Worm (Caenorhabditis elegans) whole organism, young adult: ENCODE results near the gene cgp-1.

ENCODE experiments used
- B0019.2 ChIP-seq: fragments of 200-800 bp; sonication (Bioruptor generic); conservative IDR thresholded peaks from 2 replicates; pipeline ENCODE4 v1.3.6; 2022; ENCODE audit warnings: missing genetic modification reagents, missing genetic modification characterization, missing compliant biosample characterization
- B0035.1 ChIP-seq: sonication (generic microtip); optimal IDR thresholded peaks from 2 replicates; lab custom pipeline; 2016; ENCODE audit warnings: missing genetic modification characterization, mild to moderate bottlenecking, missing compliant biosample characterization, missing genotype, missing genetic modification reagents
- B0261.1 ChIP-seq: sonication (generic microtip); optimal IDR thresholded peaks from 2 replicates; lab custom pipeline; 2016; ENCODE audit warnings: mild to moderate bottlenecking, missing genetic modification characterization, moderate library complexity, missing compliant biosample characterization
- C06A6.2 ChIP-seq: fragments of 200-800 bp; sonication (Bioruptor generic); conservative IDR thresholded peaks from 2 replicates; pipeline ENCODE4 v1.3.6; 2022; ENCODE audit warnings: missing genetic modification characterization, missing compliant biosample characterization
- F22D6.2 ChIP-seq: sonication (generic microtip); optimal IDR thresholded peaks from 2 replicates; lab custom pipeline; 2016; ENCODE audit warnings: mild to moderate bottlenecking, missing genetic modification characterization, missing compliant biosample characterization
- F55B11.4 ChIP-seq: sonication (generic microtip); optimal IDR thresholded peaks from 2 replicates; lab custom pipeline; 2016; ENCODE audit warnings: missing compliant biosample characterization, missing genetic modification characterization, borderline replicate concordance; ENCODE audit not compliant: insufficient read depth
- T07F8.4 ChIP-seq: sonication (generic microtip); optimal IDR thresholded peaks from 2 replicates; lab custom pipeline; 2016; ENCODE audit warnings: mild to moderate bottlenecking, missing genetic modification characterization, moderate library complexity, missing compliant biosample characterization
- Y53F4B.3 ChIP-seq: fragments of 200-800 bp; sonication (Bioruptor generic); IDR thresholded peaks from 2 replicates; pipeline ENCODE4 v1.3.6; 2022; ENCODE audit warnings: missing genetic modification reagents, missing genetic modification characterization, missing compliant biosample characterization
- Y53G8AR.9 ChIP-seq: fragments of 200-800 bp; sonication (Bioruptor generic); conservative IDR thresholded peaks from 2 replicates; pipeline ENCODE4 v1.3.6; 2022; ENCODE audit warnings: missing genetic modification reagents, missing genetic modification characterization, missing compliant biosample characterization
- Y67H2A.10 ChIP-seq: fragments of 200-800 bp; sonication (Bioruptor generic); conservative IDR thresholded peaks from 2 replicates; pipeline ENCODE4 v1.3.6; 2022; ENCODE audit warnings: missing genetic modification reagents, missing genetic modification characterization, missing compliant biosample characterization
- Y79H2A.3 ChIP-seq: fragments of 200-800 bp; sonication (Bioruptor generic); conservative IDR thresholded peaks from 2 replicates; pipeline ENCODE4 v1.3.6; 2022; ENCODE audit warnings: missing genetic modification reagents, missing genetic modification characterization, missing compliant biosample characterization
- aptf-3 ChIP-seq: fragments of 200-800 bp; sonication (Bioruptor generic); IDR thresholded peaks from 2 replicates; pipeline ENCODE4 v1.3.6; 2022; ENCODE audit warnings: missing genetic modification characterization, missing compliant biosample characterization
- ceh-40 ChIP-seq: fragments of 200-800 bp; sonication (Bioruptor generic); IDR thresholded peaks from 2 replicates; pipeline ENCODE4 v1.3.6; 2022; ENCODE audit warnings: missing genetic modification characterization, missing compliant biosample characterization
- ceh-58 ChIP-seq: fragments of 200-800 bp; sonication (Bioruptor generic); IDR thresholded peaks from 2 replicates; pipeline ENCODE4 v1.3.6; 2022; ENCODE audit warnings: missing genetic modification characterization, missing compliant biosample characterization
- dpl-1 ChIP-seq: fragments of 150-350 bp; optimal IDR thresholded peaks from 2 replicates; lab custom pipeline; 2014; ENCODE audit warnings: missing biosample characterization, missing genetic modification reagents, missing genetic modification characterization
- egl-44 ChIP-seq: fragments of 200-800 bp; sonication (Bioruptor generic); IDR thresholded peaks from 2 replicates; pipeline ENCODE4 v1.3.6; 2022; ENCODE audit warnings: missing genetic modification reagents, missing genetic modification characterization, missing compliant biosample characterization
- egrh-3 ChIP-seq: fragments of 200-800 bp; sonication (Bioruptor generic); IDR thresholded peaks from 2 replicates; pipeline ENCODE4 v1.3.6; 2022; ENCODE audit warnings: missing genetic modification reagents, missing genetic modification characterization, missing compliant biosample characterization
- ekl-4 ChIP-seq: fragments of 200-800 bp; sonication (Bioruptor generic); IDR thresholded peaks from 2 replicates; pipeline ENCODE4 v1.3.6; 2022; ENCODE audit warnings: missing genetic modification reagents, missing genetic modification characterization, missing compliant biosample characterization
- fkh-3 ChIP-seq: sonication (generic microtip); optimal IDR thresholded peaks from 2 replicates; lab custom pipeline; 2016; ENCODE audit warnings: mild to moderate bottlenecking, missing genetic modification characterization, missing compliant biosample characterization
- him-1 ChIP-seq: sonication (generic microtip); optimal IDR thresholded peaks from 2 replicates; lab custom pipeline; 2016; ENCODE audit warnings: missing genotype, missing genetic modification reagents, missing genetic modification characterization, missing compliant biosample characterization
- hlh-26 ChIP-seq: fragments of 200-800 bp; sonication (Bioruptor generic); conservative IDR thresholded peaks from 2 replicates; pipeline ENCODE4 v1.3.6; 2022; ENCODE audit warnings: missing genetic modification reagents, missing genetic modification characterization, missing compliant biosample characterization
- hmg-20 ChIP-seq: fragments of 200-800 bp; sonication (Bioruptor generic); IDR thresholded peaks from 2 replicates; pipeline ENCODE4 v1.3.6; 2022; ENCODE audit warnings: missing genetic modification reagents, missing genetic modification characterization, missing compliant biosample characterization
- hrde-1 ChIP-seq: sonication (generic microtip); optimal IDR thresholded peaks from 2 replicates; lab custom pipeline; 2016; ENCODE audit warnings: missing genetic modification characterization, mild to moderate bottlenecking, missing compliant biosample characterization, moderate library complexity, missing genotype, missing genetic modification reagents, borderline replicate concordance
- hsf-1 ChIP-seq: fragments of 200-800 bp; sonication (Bioruptor generic); IDR thresholded peaks from 2 replicates; pipeline ENCODE4 v1.3.6; 2022; ENCODE audit warnings: missing genetic modification reagents, missing genetic modification characterization, missing compliant biosample characterization
- lag-1 ChIP-seq: fragments of 200-800 bp; sonication (Bioruptor generic); IDR thresholded peaks from 2 replicates; pipeline ENCODE4 v1.3.6; 2022; ENCODE audit warnings: missing genetic modification reagents, missing genetic modification characterization, missing compliant biosample characterization
- lin-26 ChIP-seq: fragments of 200-800 bp; sonication (Bioruptor generic); IDR thresholded peaks from 2 replicates; pipeline ENCODE4 v1.3.6; 2022; ENCODE audit warnings: missing genetic modification reagents, missing genetic modification characterization, missing compliant biosample characterization
- lin-35 ChIP-seq, 3 experiments: fragments of 150-350 bp in 2 of 3; sonication (generic microtip) in 1 of 3; optimal IDR thresholded peaks; 2 replicates each; lab custom pipeline; 2014 to 2018; ENCODE audit warnings: missing biosample characterization in 3 of 3, missing genetic modification characterization in 3 of 3, missing genetic modification reagents in 3 of 3
- lin-40 ChIP-seq: sonication (generic microtip); optimal IDR thresholded peaks from 2 replicates; lab custom pipeline; 2016; ENCODE audit warnings: missing genetic modification characterization, mild to moderate bottlenecking, missing compliant biosample characterization, missing genotype, missing genetic modification reagents
- lir-1 ChIP-seq: fragments of 200-800 bp; sonication (Bioruptor generic); conservative IDR thresholded peaks from 2 replicates; pipeline ENCODE4 v1.3.6; 2022; ENCODE audit warnings: missing genetic modification reagents, missing genetic modification characterization, missing compliant biosample characterization
- lsy-27 ChIP-seq: sonication (generic microtip); optimal IDR thresholded peaks from 2 replicates; lab custom pipeline; 2017; ENCODE audit warnings: missing genetic modification characterization, mild to moderate bottlenecking, missing compliant biosample characterization, antibody characterized with exemption, missing genotype, borderline replicate concordance; ENCODE audit not compliant: insufficient read depth
- madf-3 ChIP-seq: fragments of 200-800 bp; sonication (Bioruptor generic); IDR thresholded peaks from 2 replicates; pipeline ENCODE4 v1.3.6; 2022; ENCODE audit warnings: missing genetic modification reagents, missing genetic modification characterization, missing compliant biosample characterization
- madf-6 ChIP-seq: fragments of 200-800 bp; sonication (Bioruptor generic); IDR thresholded peaks from 2 replicates; pipeline ENCODE4 v1.3.6; 2022; ENCODE audit warnings: missing genetic modification reagents, missing genetic modification characterization, missing compliant biosample characterization
- madf-8 ChIP-seq: fragments of 200-800 bp; sonication (Bioruptor generic); conservative IDR thresholded peaks from 2 replicates; pipeline ENCODE4 v1.3.6; 2022; ENCODE audit warnings: missing genetic modification reagents, missing genetic modification characterization, missing compliant biosample characterization
- mel-28 ChIP-seq: sonication (generic microtip); optimal IDR thresholded peaks from 2 replicates; lab custom pipeline; 2016; ENCODE audit warnings: borderline replicate concordance, mild to moderate bottlenecking, missing genetic modification characterization, missing compliant biosample characterization
- nfya-1 ChIP-seq: sonication (generic microtip); optimal IDR thresholded peaks from 2 replicates; lab custom pipeline; 2017; ENCODE audit warnings: antibody characterized with exemption, missing compliant biosample characterization, missing genetic modification characterization, borderline replicate concordance; ENCODE audit not compliant: insufficient read depth
- nhr-27 ChIP-seq: fragments of 200-800 bp; sonication (Bioruptor generic); optimal IDR thresholded peaks from 2 replicates; lab custom pipeline; 2018; ENCODE audit warnings: mild to moderate bottlenecking, missing genetic modification characterization, moderate library complexity, missing compliant biosample characterization
- nhr-80 ChIP-seq: sonication (generic microtip); optimal IDR thresholded peaks from 2 replicates; lab custom pipeline; 2016; ENCODE audit warnings: missing genetic modification characterization, missing compliant biosample characterization
- repo-1 ChIP-seq: sonication (generic microtip); optimal IDR thresholded peaks from 2 replicates; lab custom pipeline; 2017; ENCODE audit warnings: mild to moderate bottlenecking, missing genetic modification characterization, missing compliant biosample characterization
- rpc-1 ChIP-seq, 2 experiments: fragments of 150-350 bp in 1 of 2; sonication (generic microtip) in 1 of 2; optimal IDR thresholded peaks; 2 replicates each; lab custom pipeline; 2014 to 2018; ENCODE audit warnings: missing biosample characterization in 1 of 2, missing genetic modification characterization in 1 of 2, missing genetic modification reagents in 1 of 2, missing genotype in 1 of 2
- sdz-38 ChIP-seq: sonication (generic microtip); optimal IDR thresholded peaks from 2 replicates; lab custom pipeline; 2016; ENCODE audit warnings: missing genotype, missing genetic modification characterization, missing compliant biosample characterization
- snpc-4 ChIP-seq, 5 experiments: fragments of 150-350 bp in 1 of 5; sonication (generic microtip) in 4 of 5; optimal IDR thresholded peaks; 2 replicates each; lab custom pipeline; 2014 to 2018; ENCODE audit warnings: missing genetic modification characterization in 5 of 5, missing biosample characterization in 3 of 5, antibody characterized with exemption in 2 of 5, mild to moderate bottlenecking in 2 of 5, missing compliant biosample characterization in 2 of 5, missing genotype in 2 of 5, moderate library complexity in 2 of 5, missing genetic modification reagents in 1 of 5
- tbp1 ChIP-seq: fragments of 200-800 bp; sonication (Bioruptor generic); optimal IDR thresholded peaks from 2 replicates; lab custom pipeline; 2018; ENCODE audit warnings: mild to moderate bottlenecking, missing genetic modification characterization, missing compliant biosample characterization
- tbx-9 ChIP-seq: sonication (generic microtip); optimal IDR thresholded peaks from 2 replicates; lab custom pipeline; 2016; ENCODE audit warnings: borderline replicate concordance, missing genetic modification characterization, inconsistent platforms, missing compliant biosample characterization
- ztf-18 ChIP-seq: sonication (generic microtip); optimal IDR thresholded peaks from 2 replicates; lab custom pipeline; 2016; ENCODE audit warnings: missing genotype, mild to moderate bottlenecking, missing genetic modification characterization, missing compliant biosample characterization
- ztf-25 ChIP-seq: fragments of 200-800 bp; sonication (Bioruptor generic); IDR thresholded peaks from 2 replicates; pipeline ENCODE4 v1.3.6; 2022; ENCODE audit warnings: missing genetic modification reagents, missing genetic modification characterization, missing compliant biosample characterization
- ztf-6 ChIP-seq: fragments of 200-800 bp; sonication (Bioruptor generic); IDR thresholded peaks from 2 replicates; pipeline ENCODE4 v1.3.6; 2022; ENCODE audit warnings: missing genetic modification reagents, missing genetic modification characterization, missing compliant biosample characterization

The cgp-1 gene

DNA sequence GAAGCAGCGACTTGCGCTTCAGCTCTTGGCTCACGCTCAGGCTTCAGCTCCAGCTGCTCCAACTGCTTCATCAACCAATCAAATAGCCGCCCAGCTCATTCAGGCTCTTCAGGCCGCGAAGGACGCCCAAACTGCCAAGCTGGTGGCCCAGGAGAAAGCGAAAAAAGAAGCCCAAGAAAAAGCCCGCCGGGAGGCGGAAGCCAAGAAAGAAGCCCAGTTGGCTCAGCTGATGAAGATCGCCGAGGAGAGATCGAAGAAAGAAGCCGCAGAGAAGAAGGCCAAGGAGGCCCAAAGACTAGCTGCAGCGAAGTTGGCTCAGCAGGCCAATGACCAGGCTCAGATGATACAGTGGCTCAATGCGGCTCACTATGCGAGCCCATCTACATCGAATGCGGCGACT lies 6.3 kb downstream of the cgp-1 start (continued):
- TF ChIP-seq Y67H2A.10 (GFP tag; lab: Robert Waterston, UW) (no peak), egrh-3 (GFP tag; lab: Robert Waterston, UW) (peak; percentile 37; the same call in 1 of the 2 replicates), nhr-27 (tag; lab: Kevin White, UChicago) (no peak), lin-35 (GFP tag; optimal IDR thresholded peaks at IDR 0.05; lab: Kevin White, UChicago) (no peak), hsf-1 (GFP tag; lab: Robert Waterston, UW) (no peak), C06A6.2 (GFP tag; lab: Robert Waterston, UW) (no peak), snpc-4 (GFP tag; optimal IDR thresholded peaks at IDR 0.05; lab: Kevin White, UChicago) (no peak), snpc-4 (tag; optimal IDR thresholded peaks at IDR 0.05; lab: Kevin White, UChicago) (no peak)

DNA sequence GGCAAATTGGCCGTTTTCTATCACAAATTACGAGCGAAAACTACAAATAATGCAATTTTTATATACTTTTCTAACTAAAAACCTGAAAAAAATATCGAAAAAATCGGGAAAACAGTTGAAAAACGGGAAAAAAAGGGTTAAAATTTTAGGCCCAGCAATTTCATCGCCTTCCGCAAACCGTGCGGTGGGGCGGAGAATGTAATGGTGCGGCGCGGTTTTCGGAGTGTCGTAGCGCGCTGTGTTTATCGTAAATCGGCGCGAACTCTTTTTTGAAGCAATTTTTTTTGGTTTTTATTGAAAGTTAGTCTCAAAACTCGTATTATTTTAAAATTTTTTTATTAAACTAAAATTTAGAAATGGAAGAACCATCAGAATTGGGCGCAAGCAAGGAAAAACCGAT lies 18.1 kb downstream of the cgp-1 start, which contains the start of gene picd-1:
Gene picd-1, plus strand, starts transcription at position 352 of the 400 bp plus-strand sequence.
- TF ChIP-seq lir-1 (GFP tag; lab: Robert Waterston, UW): no peak
- TF ChIP-seq hrde-1 (tag; lab: Kevin White, UChicago): no peak
- TF ChIP-seq aptf-3: no peak
- no peak for TF ChIP-seq ekl-4 (GFP tag; lab: Robert Waterston, UW)
- no peak for TF ChIP-seq nhr-80 (tag; lab: Kevin White, UChicago)
- no peak for TF ChIP-seq lag-1 (GFP tag; lab: Robert Waterston, UW)
- no peak for TF ChIP-seq tbx-9
- TF ChIP-seq egl-44 (GFP tag; lab: Robert Waterston, UW): no peak
- no peak for TF ChIP-seq rpc-1 (optimal IDR thresholded peaks at IDR 0.05; lab: Kevin White, UChicago)
- TF ChIP-seq rpc-1 (tag; optimal IDR thresholded peaks at IDR 0.05; lab: Kevin White, UChicago): no peak
- TF ChIP-seq B0261.1 (tag; lab: Kevin White, UChicago): no peak
- TF ChIP-seq B0035.1: no peak
- no peak for TF ChIP-seq hlh-26
- no peak for TF ChIP-seq Y53F4B.3
- TF ChIP-seq F55B11.4 (tag; lab: Kevin White, UChicago): no peak
- no peak for TF ChIP-seq madf-8 (GFP tag; lab: Robert Waterston, UW)
- no peak for TF ChIP-seq mel-28 (tag; lab: Kevin White, UChicago)
- TF ChIP-seq ceh-58 (GFP tag; lab: Robert Waterston, UW): no peak
- TF ChIP-seq lsy-27 (tag; lab: Kevin White, UChicago): no peak
- TF ChIP-seq Y53G8AR.9 (GFP tag; lab: Robert Waterston, UW): no peak
- TF ChIP-seq ztf-25 (GFP tag; lab: Robert Waterston, UW): no peak
- TF ChIP-seq T07F8.4 (tag; lab: Kevin White, UChicago): no peak
- TF ChIP-seq repo-1 (tag; lab: Kevin White, UChicago): no peak
- no peak for TF ChIP-seq hmg-20
- TF ChIP-seq lin-26: no peak
- peak; percentile 22; the same call in 1 of the 2 replicates for TF ChIP-seq madf-6
- TF ChIP-seq F22D6.2 (tag; lab: Kevin White, UChicago): no peak
- no peak for TF ChIP-seq ztf-6 (GFP tag; lab: Robert Waterston, UW)
- no peak for TF ChIP-seq fkh-3 (tag; lab: Kevin White, UChicago)
- no peak for TF ChIP-seq egrh-3 (GFP tag; lab: Robert Waterston, UW)
- peak; percentile 24 for TF ChIP-seq tbp1 (GFP tag; lab: Kevin White, UChicago)
- no peak for TF ChIP-seq nfya-1
- no peak for TF ChIP-seq lin-40 (tag; lab: Kevin White, UChicago)
- no peak for TF ChIP-seq madf-3 (GFP tag; lab: Robert Waterston, UW)
- no peak for TF ChIP-seq ztf-18 (tag; lab: Kevin White, UChicago)
- TF ChIP-seq sdz-38 (tag; lab: Kevin White, UChicago): no peak
- no peak for TF ChIP-seq ceh-40 (GFP tag; lab: Robert Waterston, UW)
- no peak for TF ChIP-seq him-1 (tag; lab: Kevin White, UChicago)
- peak; percentile 45 for TF ChIP-seq dpl-1 (GFP tag; lab: Kevin White, UChicago)
- no peak for TF ChIP-seq Y79H2A.3
- no peak for TF ChIP-seq B0019.2 (GFP tag; lab: Robert Waterston, UW)
